Fruit fly (Drosophila melanogaster) whole organism, embryonic: ENCODE measurements around the gene CG13001.

ENCODE experiments used
- Antp ChIP-seq: fragments of 200-800 bp; sonication (Bioruptor generic); optimal IDR thresholded peaks from 3 replicates; lab custom pipeline; 2016; ENCODE audit warnings: missing biosample characterization, missing genetic modification characterization
- CG10431 ChIP-seq: fragments of 200-800 bp; sonication (Bioruptor generic); optimal IDR thresholded peaks from 3 replicates; lab custom pipeline; 2018; ENCODE audit warnings: missing biosample characterization, mild to moderate bottlenecking, missing genetic modification characterization
- CG10565 ChIP-seq: fragments of 200-800 bp; sonication (Bioruptor generic); optimal IDR thresholded peaks from 3 replicates; lab custom pipeline; 2016; ENCODE audit warnings: missing biosample characterization, mild to moderate bottlenecking, missing genetic modification characterization
- CG14667 ChIP-seq: fragments of 200-800 bp; sonication (Bioruptor generic); IDR thresholded peaks from 2 replicates; pipeline ENCODE4 v1.3.6; 2022; ENCODE audit warnings: missing biosample characterization, missing genetic modification characterization
- CG1529 ChIP-seq: fragments of 200-800 bp; sonication (Bioruptor generic); optimal IDR thresholded peaks from 3 replicates; lab custom pipeline; 2018; ENCODE audit warnings: missing biosample characterization, missing genetic modification characterization
- CG17359 ChIP-seq: fragments of 200-800 bp; sonication (Bioruptor generic); optimal IDR thresholded peaks from 3 replicates; lab custom pipeline; 2018; ENCODE audit warnings: missing biosample characterization, mild to moderate bottlenecking, missing genetic modification characterization, moderate library complexity
- CG1832 ChIP-seq: fragments of 200-800 bp; sonication (Bioruptor generic); optimal IDR thresholded peaks from 2 replicates; lab custom pipeline; 2017; ENCODE audit warnings: missing biosample characterization, mild to moderate bottlenecking, missing genetic modification characterization, inconsistent platforms
- CG2889 ChIP-seq: fragments of 200-800 bp; sonication (Bioruptor generic); IDR thresholded peaks from 3 replicates; pipeline ENCODE4 v1.3.6; 2022; ENCODE audit warnings: missing biosample characterization, missing genetic modification characterization
- CG3065 ChIP-seq: fragments of 200-800 bp; sonication (Bioruptor generic); optimal IDR thresholded peaks from 2 replicates; lab custom pipeline; 2016; ENCODE audit warnings: missing biosample characterization, missing genetic modification characterization
- CG33213 ChIP-seq: fragments of 200-800 bp; sonication (Bioruptor generic); optimal IDR thresholded peaks from 3 replicates; lab custom pipeline; 2016; ENCODE audit warnings: missing biosample characterization, missing genetic modification characterization
- CG34422 ChIP-seq: fragments of 200-800 bp; sonication (Bioruptor generic); IDR thresholded peaks from 3 replicates; pipeline ENCODE4 v1.3.6; 2022; ENCODE audit warnings: missing biosample characterization, missing genetic modification characterization
- CG4424 ChIP-seq: fragments of 200-800 bp; sonication (Bioruptor generic); optimal IDR thresholded peaks from 3 replicates; lab custom pipeline; 2016; ENCODE audit warnings: missing biosample characterization, missing genetic modification characterization
- CG4820 ChIP-seq: fragments of 200-800 bp; sonication (Bioruptor generic); optimal IDR thresholded peaks from 3 replicates; lab custom pipeline; 2016; ENCODE audit warnings: missing biosample characterization, missing genetic modification characterization
- CG6175 ChIP-seq: fragments of 200-800 bp; sonication (Bioruptor generic); IDR thresholded peaks from 3 replicates; pipeline ENCODE4 v1.3.6; 2022; ENCODE audit warnings: missing biosample characterization, missing genetic modification characterization
- CG6272 ChIP-seq: fragments of 200-800 bp; sonication (Bioruptor generic); IDR thresholded peaks from 2 replicates; pipeline ENCODE4 v1.3.6; 2022; ENCODE audit warnings: missing biosample characterization, missing genetic modification characterization
- CG6765 ChIP-seq: fragments of 200-800 bp; sonication (Bioruptor generic); optimal IDR thresholded peaks from 3 replicates; lab custom pipeline; 2017; ENCODE audit warnings: missing biosample characterization, mild to moderate bottlenecking, missing genetic modification characterization
- CG6854 ChIP-seq: fragments of 200-800 bp; sonication (Bioruptor generic); optimal IDR thresholded peaks from 3 replicates; lab custom pipeline; 2017; ENCODE audit warnings: missing biosample characterization, mild to moderate bottlenecking, missing genetic modification characterization
- CG7928 ChIP-seq: fragments of 200-800 bp; sonication (Bioruptor generic); optimal IDR thresholded peaks from 2 replicates; lab custom pipeline; 2017; ENCODE audit warnings: missing biosample characterization, mild to moderate bottlenecking, missing genetic modification characterization
- CrebB ChIP-seq: fragments of 200-800 bp; sonication (Bioruptor generic); optimal IDR thresholded peaks from 3 replicates; lab custom pipeline; 2018; ENCODE audit warnings: missing biosample characterization, mild to moderate bottlenecking, missing genetic modification characterization
- D19A ChIP-seq: fragments of 200-800 bp; optimal IDR thresholded peaks from 3 replicates; lab custom pipeline; 2019; ENCODE audit warnings: missing biosample characterization, mild to moderate bottlenecking, missing genetic modification characterization, moderate library complexity
- Eip74EF ChIP-seq, 2 experiments: fragments of 200-800 bp in 1 of 2; fragments of >200 bp in 1 of 2; sonication (Bioruptor generic) in 1 of 2; optimal IDR thresholded peaks; 2 replicates each; lab custom pipeline; 2017 to 2019; ENCODE audit warnings: missing biosample characterization in 2 of 2, missing genetic modification characterization in 2 of 2, mild to moderate bottlenecking in 1 of 2, moderate library complexity in 1 of 2
- Ets97D ChIP-seq: fragments of 200-800 bp; sonication (Bioruptor generic); optimal IDR thresholded peaks from 3 replicates; lab custom pipeline; 2016; ENCODE audit warnings: missing biosample characterization, missing genetic modification characterization
- Fer3 ChIP-seq: fragments of 200-800 bp; sonication (Bioruptor generic); optimal IDR thresholded peaks from 2 replicates; lab custom pipeline; 2018; ENCODE audit warnings: missing biosample characterization, mild to moderate bottlenecking, missing genetic modification characterization, moderate library complexity
- HLH4C ChIP-seq: fragments of 200-800 bp; sonication (Bioruptor generic); IDR thresholded peaks from 3 replicates; pipeline ENCODE4 v1.3.6; 2022; ENCODE audit warnings: missing biosample characterization, missing genetic modification characterization; ENCODE audit not compliant: partially characterized antibody
- Kr ChIP-seq: fragments of 200-800 bp; sonication (Bioruptor generic); optimal IDR thresholded peaks from 2 replicates; lab custom pipeline; 2017; ENCODE audit warnings: missing biosample characterization, mild to moderate bottlenecking, missing genetic modification characterization
- MTF-1 ChIP-seq: fragments of 200-800 bp; sonication (Bioruptor generic); optimal IDR thresholded peaks from 2 replicates; lab custom pipeline; 2018; ENCODE audit warnings: missing biosample characterization, mild to moderate bottlenecking, missing genetic modification characterization, borderline replicate concordance
- Med ChIP-seq: fragments of 200-800 bp; sonication (Bioruptor generic); peaks from one replicate; lab custom pipeline; 2016; ENCODE audit warnings: missing biosample characterization, missing genetic modification characterization, mild to moderate bottlenecking, inconsistent platforms, moderate library complexity
- Myb ChIP-seq: fragments of 200-800 bp; sonication (Bioruptor generic); optimal IDR thresholded peaks from 2 replicates; lab custom pipeline; 2016; ENCODE audit warnings: missing biosample characterization, missing genetic modification characterization
- PHDP ChIP-seq: fragments of 200-800 bp; sonication (Bioruptor generic); optimal IDR thresholded peaks from 3 replicates; lab custom pipeline; 2018; ENCODE audit warnings: missing biosample characterization, mild to moderate bottlenecking, missing genetic modification characterization, moderate library complexity
- Ssrp ChIP-seq: fragments of 200-800 bp; sonication (Bioruptor generic); optimal IDR thresholded peaks from 2 replicates; lab custom pipeline; 2018; ENCODE audit warnings: missing biosample characterization, mild to moderate bottlenecking, missing genetic modification characterization, moderate library complexity
- ase ChIP-seq: fragments of 200-800 bp; sonication (Bioruptor generic); IDR thresholded peaks from 3 replicates; pipeline ENCODE4 v1.3.6; 2022; ENCODE audit warnings: missing biosample characterization, missing genetic modification characterization
- bigmax ChIP-seq: fragments of 200-800 bp; sonication (Bioruptor generic); optimal IDR thresholded peaks from 2 replicates; lab custom pipeline; 2018; ENCODE audit warnings: missing biosample characterization, mild to moderate bottlenecking, missing genetic modification characterization
- br ChIP-seq: fragments of >200 bp; optimal IDR thresholded peaks from 2 replicates; lab custom pipeline; 2017
- crp ChIP-seq, 2 experiments: fragments of 200-800 bp; sonication (Bioruptor generic); optimal IDR thresholded peaks; 2 replicates in 1 of 2; 3 replicates in 1 of 2; lab custom pipeline; 2017; ENCODE audit warnings: missing biosample characterization in 2 of 2, missing genetic modification characterization in 2 of 2, mild to moderate bottlenecking in 1 of 2, moderate library complexity in 1 of 2
- esg ChIP-seq: fragments of 200-800 bp; sonication (Bioruptor generic); conservative IDR thresholded peaks from 2 replicates; pipeline ENCODE4 v1.3.6; 2022; ENCODE audit warnings: missing biosample characterization, missing genetic modification characterization
- ewg ChIP-seq: fragments of 200-800 bp; sonication (Bioruptor generic); optimal IDR thresholded peaks from 3 replicates; lab custom pipeline; 2017; ENCODE audit warnings: mild to moderate bottlenecking, missing biosample characterization, missing genetic modification reagents, missing genetic modification characterization
- fd64A ChIP-seq: fragments of 200-800 bp; sonication (Bioruptor generic); optimal IDR thresholded peaks from 3 replicates; lab custom pipeline; 2018; ENCODE audit warnings: missing biosample characterization, mild to moderate bottlenecking, missing genetic modification characterization
- her ChIP-seq: fragments of 200-800 bp; sonication (Bioruptor generic); optimal IDR thresholded peaks from 2 replicates; lab custom pipeline; 2016; ENCODE audit warnings: missing biosample characterization, missing genetic modification characterization
- ind ChIP-seq: fragments of 200-800 bp; sonication (Bioruptor generic); optimal IDR thresholded peaks from 3 replicates; lab custom pipeline; 2016; ENCODE audit warnings: missing biosample characterization, missing genetic modification characterization
- lov ChIP-seq, 2 experiments: fragments of 200-800 bp in 1 of 2; fragments of >200 bp in 1 of 2; sonication (Bioruptor generic) in 1 of 2; IDR thresholded peaks in 1 of 2; optimal IDR thresholded peaks in 1 of 2; 2 replicates in 1 of 2; 3 replicates in 1 of 2; pipeline versions ENCODE4 v1.3.6 to Lab custom; 2017 to 2022; ENCODE audit warnings: missing biosample characterization in 1 of 2, missing genetic modification characterization in 1 of 2
- odd ChIP-seq: fragments of 200-800 bp; sonication (Bioruptor generic); optimal IDR thresholded peaks from 2 replicates; lab custom pipeline; 2017; ENCODE audit warnings: missing biosample characterization, mild to moderate bottlenecking, missing genetic modification characterization
- sens-2 ChIP-seq: fragments of 200-800 bp; sonication (Bioruptor generic); IDR thresholded peaks from 2 replicates; pipeline ENCODE4 v1.3.6; 2022; ENCODE audit warnings: missing biosample characterization, missing genetic modification characterization
- sima ChIP-seq: fragments of 200-800 bp; sonication (Bioruptor generic); optimal IDR thresholded peaks from 2 replicates; lab custom pipeline; 2016; ENCODE audit warnings: missing biosample characterization, missing genetic modification characterization
- slbo ChIP-seq: fragments of 200-800 bp; sonication (Bioruptor generic); IDR thresholded peaks from 2 replicates; pipeline ENCODE4 v1.3.6; 2022; ENCODE audit warnings: missing biosample characterization, missing genetic modification characterization
- slp2 ChIP-seq: fragments of 200-800 bp; sonication (Bioruptor generic); optimal IDR thresholded peaks from 2 replicates; lab custom pipeline; 2016; ENCODE audit warnings: missing biosample characterization, missing genetic modification characterization
- tio ChIP-seq: fragments of 200-800 bp; sonication (Bioruptor generic); optimal IDR thresholded peaks from 2 replicates; lab custom pipeline; 2017; ENCODE audit warnings: missing biosample characterization, missing genetic modification characterization, inconsistent platforms
- toy ChIP-seq: fragments of 200-800 bp; sonication (Bioruptor generic); IDR thresholded peaks from 2 replicates; pipeline ENCODE4 v1.3.6; 2022; ENCODE audit warnings: missing biosample characterization, missing genetic modification characterization
- zen2 ChIP-seq: fragments of 200-800 bp; sonication (Bioruptor generic); IDR thresholded peaks from 3 replicates; pipeline ENCODE4 v1.3.6; 2022; ENCODE audit warnings: missing biosample characterization, missing genetic modification characterization; ENCODE audit not compliant: partially characterized antibody

The CG13001 gene

dm6 chrX:16930465-16931286, 12.0 kb downstream of the CG13001 start (continued):
- TF ChIP-seq bigmax (GFP tag; lab: Kevin White, UChicago) (no peak), Ssrp (peak; percentile 63), Fer3 (tag; lab: Kevin White, UChicago) (peak; percentile 73), slp2 (GFP tag; lab: Kevin White, UChicago) (no peak), CG6765 (no peak), CG2889 (GFP tag; lab: Robert Waterston, UW) (peak; percentile 18; the same call in 1 of the 3 replicates), zen2 (no peak), tio (no peak), Antp (no peak), lov (optimal IDR thresholded peaks at IDR 0.05; lab: Kevin White, UChicago) (no peak), lov (GFP tag; IDR thresholded peaks at IDR 0.05; lab: Robert Waterston, UW) (no peak), sima (GFP tag; lab: Kevin White, UChicago) (no peak), MTF-1 (GFP tag; lab: Kevin White, UChicago) (peak; percentile 29), CG4820 (GFP tag; lab: Kevin White, UChicago) (peak; percentile 49), CG1832 (GFP tag; lab: Kevin White, UChicago) (no peak), CG4424 (GFP tag; lab: Kevin White, UChicago) (peak; percentile 64), Eip74EF (GFP tag; optimal IDR thresholded peaks at IDR 0.05; lab: Kevin White, UChicago) (peak in 1 of 2 experiments; percentile 48), D19A (peak; percentile 48), CG34422 (GFP tag; lab: Robert Waterston, UW) (peak; percentile 41; the same call in 1 of the 3 replicates), CG6175 (GFP tag; lab: Robert Waterston, UW) (peak; percentile 54; the same call in 1 of the 3 replicates), CG7928 (peak; percentile 11), CG3065 (GFP tag; lab: Kevin White, UChicago) (no peak), slbo (GFP tag; lab: Robert Waterston, UW) (peak; percentile 68), odd (peak; percentile 39), Med (GFP tag; lab: Kevin White, UChicago) (peak; percentile 69), PHDP (tag; lab: Kevin White, UChicago) (peak; percentile 67), ewg (GFP tag; lab: Kevin White, UChicago) (peak; percentile 34), HLH4C (GFP tag; lab: Robert Waterston, UW) (no peak), CG33213 (GFP tag; lab: Kevin White, UChicago) (no peak), Kr (no peak), CrebB (tag; lab: Kevin White, UChicago) (peak; percentile 16), CG6854 (GFP tag; lab: Kevin White, UChicago) (no peak), CG14667 (GFP tag; lab: Robert Waterston, UW) (peak; percentile 55), Myb (GFP tag; lab: Kevin White, UChicago) (no peak), br (no peak), CG6272 (GFP tag; lab: Robert Waterston, UW) (peak; percentile 63; the same call in 1 of the 2 replicates), her (GFP tag; lab: Kevin White, UChicago) (no peak), CG17359 (tag; lab: Kevin White, UChicago) (peak; percentile 78), CG10565 (GFP tag; lab: Kevin White, UChicago) (no peak), toy (GFP tag; lab: Robert Waterston, UW) (no peak), esg (GFP tag; lab: Robert Waterston, UW) (peak; percentile 67), CG1529 (GFP tag; lab: Kevin White, UChicago) (no peak), crp (GFP tag; optimal IDR thresholded peaks at IDR 0.05; lab: Kevin White, UChicago) (no peak), fd64A (GFP tag; lab: Kevin White, UChicago) (no peak), ind (GFP tag; lab: Kevin White, UChicago) (peak; percentile 58), Ets97D (GFP tag; lab: Kevin White, UChicago) (peak; percentile 12), sens-2 (GFP tag; lab: Robert Waterston, UW) (no peak), CG10431 (GFP tag; lab: Kevin White, UChicago) (peak; percentile 31), ase (GFP tag; lab: Robert Waterston, UW) (peak; percentile 60; the same call in 1 of the 3 replicates)
